Fruit fly (Drosophila melanogaster) whole organism, embryonic: ENCODE data around the gene CG14079.

Experiments used
- Bdp1 ChIP-seq: fragments of 200-800 bp; sonication (Bioruptor generic); optimal IDR thresholded peaks from 3 replicates; lab custom pipeline; 2016; ENCODE audit warnings: missing biosample characterization, missing genetic modification characterization
- CG10565 ChIP-seq: fragments of 200-800 bp; sonication (Bioruptor generic); optimal IDR thresholded peaks from 3 replicates; lab custom pipeline; 2016; ENCODE audit warnings: missing biosample characterization, mild to moderate bottlenecking, missing genetic modification characterization
- CG11247 ChIP-seq: fragments of 200-800 bp; sonication (Bioruptor generic); IDR thresholded peaks from 2 replicates; pipeline ENCODE4 v1.3.6; 2022; ENCODE audit warnings: missing biosample characterization, missing genetic modification characterization
- CG11456 ChIP-seq: fragments of 200-800 bp; sonication (Bioruptor generic); IDR thresholded peaks from 3 replicates; pipeline ENCODE4 v1.3.6; 2022; ENCODE audit warnings: missing biosample characterization, missing genetic modification characterization
- CG12155 ChIP-seq: fragments of 200-800 bp; sonication (Bioruptor generic); optimal IDR thresholded peaks from 3 replicates; lab custom pipeline; 2016; ENCODE audit warnings: missing biosample characterization, missing genetic modification characterization
- CG16813 ChIP-seq: fragments of 200-800 bp; sonication (Bioruptor generic); IDR thresholded peaks from 3 replicates; pipeline ENCODE4 v1.3.6; 2022; ENCODE audit warnings: missing biosample characterization, missing genetic modification characterization; ENCODE audit not compliant: partially characterized antibody
- CG17361 ChIP-seq: fragments of 200-800 bp; sonication (Bioruptor generic); IDR thresholded peaks from 3 replicates; pipeline ENCODE4 v1.3.6; 2022; ENCODE audit warnings: missing biosample characterization, missing genetic modification characterization
- CG18262 ChIP-seq: fragments of 200-800 bp; optimal IDR thresholded peaks from 3 replicates; lab custom pipeline; 2019; ENCODE audit warnings: missing biosample characterization, mild to moderate bottlenecking, missing genetic modification characterization, moderate library complexity
- CG32532 ChIP-seq: fragments of 200-800 bp; sonication (Bioruptor generic); IDR thresholded peaks from 2 replicates; pipeline ENCODE4 v1.3.6; 2022; ENCODE audit warnings: missing biosample characterization, missing genetic modification characterization
- CG3281 ChIP-seq: fragments of 200-800 bp; sonication (Bioruptor generic); optimal IDR thresholded peaks from 3 replicates; lab custom pipeline; 2017; ENCODE audit warnings: missing biosample characterization, mild to moderate bottlenecking, missing genetic modification characterization
- CG34224 ChIP-seq: fragments of 200-800 bp; sonication (Bioruptor generic); IDR thresholded peaks from 3 replicates; pipeline ENCODE4 v1.3.6; 2022; ENCODE audit warnings: missing biosample characterization, missing genetic modification characterization; ENCODE audit not compliant: partially characterized antibody
- CG6791 ChIP-seq: fragments of 200-800 bp; sonication (Bioruptor generic); IDR thresholded peaks from 3 replicates; pipeline ENCODE4 v1.3.6; 2022; ENCODE audit warnings: missing biosample characterization, missing genetic modification characterization; ENCODE audit not compliant: partially characterized antibody
- CG8765 ChIP-seq: fragments of 200-800 bp; sonication (Bioruptor generic); IDR thresholded peaks from 2 replicates; pipeline ENCODE4 v1.3.6; 2022; ENCODE audit warnings: missing biosample characterization, missing genetic modification characterization
- Camta ChIP-seq: fragments of 200-800 bp; sonication (Bioruptor generic); optimal IDR thresholded peaks from 2 replicates; lab custom pipeline; 2016; ENCODE audit warnings: missing biosample characterization, missing genetic modification characterization
- Deaf1 ChIP-seq: fragments of 200-800 bp; optimal IDR thresholded peaks from 3 replicates; lab custom pipeline; 2019; ENCODE audit warnings: missing biosample characterization, mild to moderate bottlenecking, missing genetic modification characterization, moderate library complexity
- Dfd ChIP-seq, 2 experiments: fragments of >200 bp; optimal IDR thresholded peaks; 2 replicates each; lab custom pipeline; 2017; ENCODE audit warnings: missing biosample characterization in 2 of 2, missing genetic modification characterization in 2 of 2
- Dp ChIP-seq: fragments of 200-800 bp; sonication (Bioruptor generic); optimal IDR thresholded peaks from 2 replicates; lab custom pipeline; 2018; ENCODE audit warnings: missing biosample characterization, mild to moderate bottlenecking, missing genetic modification characterization, moderate library complexity
- ERR ChIP-seq: fragments of 200-800 bp; sonication (Bioruptor generic); optimal IDR thresholded peaks from 2 replicates; lab custom pipeline; 2016; ENCODE audit warnings: missing biosample characterization, missing genetic modification characterization
- Fer1 ChIP-seq: fragments of 200-800 bp; sonication (Bioruptor generic); optimal IDR thresholded peaks from 2 replicates; lab custom pipeline; 2017; ENCODE audit warnings: missing biosample characterization, mild to moderate bottlenecking, missing genetic modification characterization
- HmgZ ChIP-seq: fragments of 200-800 bp; sonication (Bioruptor generic); optimal IDR thresholded peaks from 2 replicates; lab custom pipeline; 2018; ENCODE audit warnings: missing biosample characterization, mild to moderate bottlenecking, missing genetic modification characterization
- NfI ChIP-seq: fragments of 200-800 bp; sonication (Bioruptor generic); optimal IDR thresholded peaks from 3 replicates; lab custom pipeline; 2018; ENCODE audit warnings: missing biosample characterization, mild to moderate bottlenecking, missing genetic modification characterization, moderate library complexity
- Sox100B ChIP-seq: fragments of 200-800 bp; sonication (Bioruptor generic); optimal IDR thresholded peaks from 3 replicates; lab custom pipeline; 2018; ENCODE audit warnings: missing biosample characterization, mild to moderate bottlenecking, missing genetic modification characterization
- Sox102F ChIP-seq: fragments of 200-800 bp; sonication (Bioruptor generic); optimal IDR thresholded peaks from 2 replicates; lab custom pipeline; 2018; ENCODE audit warnings: missing biosample characterization, mild to moderate bottlenecking, missing genetic modification characterization, moderate library complexity
- Ssrp ChIP-seq: fragments of 200-800 bp; sonication (Bioruptor generic); optimal IDR thresholded peaks from 2 replicates; lab custom pipeline; 2018; ENCODE audit warnings: missing biosample characterization, mild to moderate bottlenecking, missing genetic modification characterization, moderate library complexity
- YL-1 ChIP-seq: fragments of 200-800 bp; sonication (Bioruptor generic); optimal IDR thresholded peaks from 3 replicates; lab custom pipeline; 2017; ENCODE audit warnings: missing biosample characterization, mild to moderate bottlenecking, missing genetic modification characterization
- ase ChIP-seq: fragments of 200-800 bp; sonication (Bioruptor generic); IDR thresholded peaks from 3 replicates; pipeline ENCODE4 v1.3.6; 2022; ENCODE audit warnings: missing biosample characterization, missing genetic modification characterization
- bbx ChIP-seq: fragments of 200-800 bp; sonication (Bioruptor generic); IDR thresholded peaks from 2 replicates; pipeline ENCODE4 v1.3.6; 2022; ENCODE audit warnings: missing biosample characterization, missing genetic modification characterization; ENCODE audit not compliant: partially characterized antibody
- cad ChIP-seq: fragments of >200 bp; optimal IDR thresholded peaks from 2 replicates; lab custom pipeline; 2017; ENCODE audit warnings: missing biosample characterization, missing genetic modification characterization
- cas ChIP-seq: fragments of 200-800 bp; sonication (Bioruptor generic); IDR thresholded peaks from 2 replicates; pipeline ENCODE4 v1.3.6; 2022; ENCODE audit warnings: missing biosample characterization, missing genetic modification characterization
- cwo ChIP-seq: fragments of 200-800 bp; sonication (Bioruptor generic); optimal IDR thresholded peaks from 3 replicates; lab custom pipeline; 2017; ENCODE audit warnings: missing biosample characterization, missing genetic modification characterization, mild to moderate bottlenecking, moderate library complexity, missing genetic modification reagents
- dysf ChIP-seq: fragments of 200-800 bp; sonication (Bioruptor generic); IDR thresholded peaks from 3 replicates; pipeline ENCODE4 v1.3.6; 2022; ENCODE audit warnings: missing biosample characterization, missing genetic modification characterization
- esg ChIP-seq: fragments of 200-800 bp; sonication (Bioruptor generic); conservative IDR thresholded peaks from 2 replicates; pipeline ENCODE4 v1.3.6; 2022; ENCODE audit warnings: missing biosample characterization, missing genetic modification characterization
- exex ChIP-seq: fragments of 200-800 bp; sonication (Bioruptor generic); optimal IDR thresholded peaks from 4 replicates; lab custom pipeline; 2018; ENCODE audit warnings: missing biosample characterization, mild to moderate bottlenecking, missing genetic modification characterization, moderate library complexity
- fu2 ChIP-seq: fragments of 200-800 bp; sonication (Bioruptor generic); optimal IDR thresholded peaks from 2 replicates; lab custom pipeline; 2016; ENCODE audit warnings: missing biosample characterization, missing genetic modification characterization
- gcm2 ChIP-seq: fragments of 200-800 bp; sonication (Bioruptor generic); optimal IDR thresholded peaks from 2 replicates; lab custom pipeline; 2016; ENCODE audit warnings: missing biosample characterization, missing genetic modification characterization
- kni ChIP-seq: fragments of 200-800 bp; sonication (Bioruptor generic); optimal IDR thresholded peaks from 3 replicates; lab custom pipeline; 2017; ENCODE audit warnings: mild to moderate bottlenecking, missing biosample characterization, missing genetic modification reagents, missing genetic modification characterization
- lab ChIP-seq: fragments of 200-800 bp; sonication (Bioruptor generic); optimal IDR thresholded peaks from 3 replicates; lab custom pipeline; 2017; ENCODE audit warnings: missing biosample characterization, missing genetic modification characterization, mild to moderate bottlenecking, moderate library complexity, missing genetic modification reagents
- maf-S ChIP-seq: fragments of 200-800 bp; sonication (Bioruptor generic); optimal IDR thresholded peaks from 2 replicates; lab custom pipeline; 2016; ENCODE audit warnings: missing biosample characterization, missing genetic modification characterization
- nerfin-2 ChIP-seq: fragments of 200-800 bp; sonication (Bioruptor generic); IDR thresholded peaks from 2 replicates; pipeline ENCODE4 v1.3.6; 2022; ENCODE audit warnings: missing biosample characterization, missing genetic modification characterization; ENCODE audit not compliant: partially characterized antibody
- p53 ChIP-seq: fragments of 200-800 bp; sonication (Bioruptor generic); optimal IDR thresholded peaks from 2 replicates; lab custom pipeline; 2016; ENCODE audit warnings: missing biosample characterization, missing genetic modification characterization
- pan ChIP-seq, 4 experiments: fragments of >200 bp in 3 of 4; fragments of 200-800 bp in 1 of 4; sonication (Bioruptor generic) in 1 of 4; optimal IDR thresholded peaks in 3 of 4; IDR thresholded peaks in 1 of 4; 2 replicates each; pipeline versions ENCODE4 v1.3.6 to Lab custom; 2017 to 2022; ENCODE audit warnings: missing biosample characterization in 2 of 4, missing genetic modification characterization in 2 of 4, mixed read lengths in 1 of 4
- peb ChIP-seq: fragments of 200-800 bp; sonication (Bioruptor generic); IDR thresholded peaks from 2 replicates; pipeline ENCODE4 v1.3.6; 2022; ENCODE audit warnings: missing biosample characterization, missing genetic modification characterization
- pfk ChIP-seq: fragments of 200-800 bp; sonication (Bioruptor generic); optimal IDR thresholded peaks from 2 replicates; lab custom pipeline; 2018; ENCODE audit warnings: missing biosample characterization, mild to moderate bottlenecking, missing genetic modification characterization, moderate library complexity
- pita ChIP-seq: fragments of 200-800 bp; sonication (Bioruptor generic); optimal IDR thresholded peaks from 2 replicates; lab custom pipeline; 2017; ENCODE audit warnings: missing biosample characterization, mild to moderate bottlenecking, missing genetic modification characterization
- scrt ChIP-seq: fragments of 200-800 bp; sonication (Bioruptor generic); optimal IDR thresholded peaks from 2 replicates; lab custom pipeline; 2018; ENCODE audit warnings: missing biosample characterization, mild to moderate bottlenecking, missing genetic modification characterization, moderate library complexity
- sens ChIP-seq: fragments of 200-800 bp; sonication (Bioruptor generic); peaks from one replicate; lab custom pipeline; 2016; ENCODE audit warnings: missing biosample characterization, missing genetic modification characterization
- sisA ChIP-seq: fragments of 200-800 bp; sonication (Bioruptor generic); IDR thresholded peaks from 2 replicates; pipeline ENCODE4 v1.3.6; 2022; ENCODE audit warnings: missing biosample characterization, missing genetic modification characterization
- sna ChIP-seq: fragments of 200-800 bp; sonication (Bioruptor generic); IDR thresholded peaks from 2 replicates; pipeline ENCODE4 v1.3.6; 2022; ENCODE audit warnings: missing biosample characterization, missing genetic modification characterization; ENCODE audit not compliant: partially characterized antibody

The CG14079 gene

dm6 chr3L:19086364-19087200 lies 11.2 kb upstream of the CG14079 start, which contains the start of gene Mkp3 (continued):
- TF ChIP-seq CG6791 (GFP tag; lab: Robert Waterston, UW) (no peak), p53 (GFP tag; lab: Kevin White, UChicago) (no peak), CG11247 (GFP tag; lab: Robert Waterston, UW) (peak; percentile 82), CG10565 (GFP tag; lab: Kevin White, UChicago) (no peak), CG18262 (tag; lab: Kevin White, UChicago) (peak; percentile 100), dysf (peak; percentile 94), lab (GFP tag; lab: Kevin White, UChicago) (peak; percentile 97), CG8765 (GFP tag; lab: Robert Waterston, UW) (peak; percentile 77; the same call in 1 of the 2 replicates), cas (GFP tag; lab: Robert Waterston, UW) (peak; percentile 43; the same call in 1 of the 2 replicates), Dp (GFP tag; lab: Kevin White, UChicago) (no peak), CG16813 (GFP tag; lab: Robert Waterston, UW) (no peak), Sox100B (GFP tag; lab: Kevin White, UChicago) (peak; percentile 92), sna (GFP tag; lab: Robert Waterston, UW) (no peak), CG12155 (GFP tag; lab: Kevin White, UChicago) (peak; percentile 72), cwo (peak; percentile 90), exex (tag; lab: Kevin White, UChicago) (peak; percentile 63), CG17361 (GFP tag; lab: Robert Waterston, UW) (peak; percentile 87; the same call in 2 of the 3 replicates), nerfin-2 (no peak), Camta (GFP tag; lab: Kevin White, UChicago) (no peak), pita (GFP tag; lab: Kevin White, UChicago) (no peak), CG11456 (peak; percentile 88), Fer1 (GFP tag; lab: Kevin White, UChicago) (peak; percentile 97), Ssrp (tag; lab: Kevin White, UChicago) (peak; percentile 79), ERR (GFP tag; lab: Kevin White, UChicago) (no peak), scrt (peak; percentile 89), CG34224 (GFP tag; lab: Robert Waterston, UW) (no peak), sens (peak; percentile 75), CG32532 (GFP tag; lab: Robert Waterston, UW) (peak; percentile 93), sisA (GFP tag; lab: Robert Waterston, UW) (peak; percentile 79), fu2 (GFP tag; lab: Kevin White, UChicago) (peak; percentile 17), Dfd (GFP tag; optimal IDR thresholded peaks at IDR 0.05; lab: Kevin White, UChicago) (no peak), bbx (GFP tag; lab: Robert Waterston, UW) (0 out of 2 replicates have a peak, but pooled peaks have one; percentile 52), cad (GFP tag; lab: Kevin White, UChicago) (no peak), CG3281 (peak; percentile 96), peb (GFP tag; lab: Robert Waterston, UW) (peak; percentile 77; the same call in 1 of the 2 replicates), kni (GFP tag; lab: Kevin White, UChicago) (no peak), pan (optimal IDR thresholded peaks at IDR 0.05; lab: Kevin White, UChicago) (no peak), pan (GFP tag; optimal IDR thresholded peaks at IDR 0.05 in 1 of 2, IDR thresholded peaks at IDR 0.05 in 1 of 2) (peak in 1 of 2 experiments; percentile 93), pfk (peak; percentile 17), esg (GFP tag; lab: Robert Waterston, UW) (peak; percentile 89), YL-1 (GFP tag; lab: Kevin White, UChicago) (peak; percentile 59), Deaf1 (tag; lab: Kevin White, UChicago) (peak; percentile 63), maf-S (GFP tag; lab: Kevin White, UChicago) (no peak), ase (GFP tag; lab: Robert Waterston, UW) (peak; percentile 83), HmgZ (tag; lab: Kevin White, UChicago) (peak; percentile 91), NfI (GFP tag; lab: Kevin White, UChicago) (peak; percentile 89), Bdp1 (GFP tag; lab: Kevin White, UChicago) (no peak), Sox102F (peak; percentile 87), gcm2 (GFP tag; lab: Kevin White, UChicago) (peak; percentile 14)
